Fruit fly (Drosophila melanogaster): ENCODE data around the gene inaF-C.

Gene inaF-C

dm6 chrX:11716731-11717326 is 14.7 kb downstream of the inaF-C start, which contains the start of gene prtp (continued):
- TF ChIP-seq Antp (GFP tag; optimal IDR thresholded peaks at IDR 0.05) (no peak), dpn (GFP tag; optimal IDR thresholded peaks at IDR 0.05) (peak in 1 of 2 experiments; percentile 18), CG31388 (GFP tag; optimal IDR thresholded peaks at IDR 0.05) (no peak), chif (GFP tag; optimal IDR thresholded peaks at IDR 0.05) (no peak), Ravus (GFP tag; IDR thresholded peaks at IDR 0.05) (no peak), Awh (GFP tag; IDR thresholded peaks at IDR 0.05) (no peak), Ptx1 (GFP tag; IDR thresholded peaks at IDR 0.05) (0 out of 2 replicates have a peak, but pooled peaks have one; percentile 38), HmgD (GFP tag; optimal IDR thresholded peaks at IDR 0.05) (no peak), CG17328 (GFP tag; IDR thresholded peaks at IDR 0.05) (peak; percentile 29; the same call in 1 of the 2 replicates), CG4820 (GFP tag; optimal IDR thresholded peaks at IDR 0.05) (no peak), CG31365 (tag; optimal IDR thresholded peaks at IDR 0.05) (no peak), Dll (GFP tag; IDR thresholded peaks at IDR 0.05; ENCODE audit: partially characterized antibody) (peak; percentile 76; the same call in 3 of the 4 replicates), tgo (GFP tag; IDR thresholded peaks at IDR 0.05) (no peak), chinmo (GFP tag; IDR thresholded peaks at IDR 0.05; ENCODE audit: partially characterized antibody) (no peak), hb (GFP tag; IDR thresholded peaks at IDR 0.05; ENCODE audit: partially characterized antibody) (no peak), pan (optimal IDR thresholded peaks at IDR 0.05) (no peak), pan (GFP tag; optimal IDR thresholded peaks at IDR 0.05 in 1 of 2, IDR thresholded peaks at IDR 0.05 in 1 of 2) (peak in 1 of 2 experiments; percentile 33), B-H1 (GFP tag; IDR thresholded peaks at IDR 0.05) (no peak), caup (GFP tag; optimal IDR thresholded peaks at IDR 0.05; ENCODE audit: severe bottlenecking) (no peak), ftz-f1 (GFP tag; optimal IDR thresholded peaks at IDR 0.05) (no peak), amos (GFP tag; IDR thresholded peaks at IDR 0.05; ENCODE audit: partially characterized antibody) (peak; percentile 21; the same call in 1 of the 2 replicates), row (GFP tag; IDR thresholded peaks at IDR 0.05) (peak; percentile 54; the same call in 2 of the 3 replicates), Vsx1 (GFP tag; optimal IDR thresholded peaks at IDR 0.05) (no peak), CG3163 (GFP tag; optimal IDR thresholded peaks at IDR 0.05) (no peak), Ssrp (tag; optimal IDR thresholded peaks at IDR 0.05) (peak; percentile 5), CG6813 (GFP tag; optimal IDR thresholded peaks at IDR 0.05) (no peak), CG31224 (GFP tag; IDR thresholded peaks at IDR 0.05) (no peak), Kr (GFP tag; optimal IDR thresholded peaks at IDR 0.05) (no peak), Atf-2 (GFP tag; optimal IDR thresholded peaks at IDR 0.05) (no peak), CG12391 (tag; optimal IDR thresholded peaks at IDR 0.05) (peak; percentile 71), CG16815 (GFP tag; optimal IDR thresholded peaks at IDR 0.05) (no peak), odd (GFP tag; optimal IDR thresholded peaks at IDR 0.05) (no peak), lmd (GFP tag; IDR thresholded peaks at IDR 0.05) (no peak), tin (GFP tag; optimal IDR thresholded peaks at IDR 0.05) (no peak), CG7271 (tag; optimal IDR thresholded peaks at IDR 0.05) (peak; percentile 33), CG10267 (tag; optimal IDR thresholded peaks at IDR 0.05) (peak; percentile 50), cg (GFP tag; optimal IDR thresholded peaks at IDR 0.05) (peak; percentile 92), Six4 (GFP tag; optimal IDR thresholded peaks at IDR 0.05) (peak; percentile 10), inv (GFP tag; IDR thresholded peaks at IDR 0.05; ENCODE audit: partially characterized antibody) (peak; percentile 8; the same call in 1 of the 2 replicates), Nf-YA (GFP tag; IDR thresholded peaks at IDR 0.05) (no peak), salm (tag; optimal IDR thresholded peaks at IDR 0.05) (no peak), Jarid2 (GFP tag; optimal IDR thresholded peaks at IDR 0.05) (no peak), CG4854 (GFP tag; optimal IDR thresholded peaks at IDR 0.05) (no peak), CG3065 (GFP tag; optimal IDR thresholded peaks at IDR 0.05) (no peak), CG6683 (GFP tag; optimal IDR thresholded peaks at IDR 0.05) (no peak), kay (GFP tag; optimal IDR thresholded peaks at IDR 0.05) (no peak), E2f2 (GFP tag; IDR thresholded peaks at IDR 0.05) (peak; percentile 57), peb (GFP tag; IDR thresholded peaks at IDR 0.05) (no peak), CG17612 (GFP tag; IDR thresholded peaks at IDR 0.05) (no peak), knrl (GFP tag; IDR thresholded peaks at IDR 0.05; ENCODE audit: partially characterized antibody) (peak; percentile 58; the same call in 2 of the 3 replicates)
